Worm (Caenorhabditis elegans): Measurements from ENCODE around the gene ins-15.

ins-15 gene

ce11 chrII:6718221-6718620 is 26.3 kb downstream of the ins-15 start, which contains the start of gene tsp-10:
Gene tsp-10 (plus strand): TSS chrII:6718586.
- no peak for TF ChIP-seq F49E8.2 (tag; optimal IDR thresholded peaks at IDR 0.05; ENCODE audit: borderline replicate concordance)
- TF ChIP-seq php-3 (GFP tag; IDR thresholded peaks at IDR 0.05) = 0 out of 2 replicates have a peak, but pooled peaks have one; percentile 37
- peak; percentile 4 for TF ChIP-seq nhr-28 (tag; optimal IDR thresholded peaks at IDR 0.05)
- TF ChIP-seq dve-1 (tag; optimal IDR thresholded peaks at IDR 0.05; ENCODE audit: insufficient read depth) = peak; percentile 30
- no peak for TF ChIP-seq daf-16 (GFP tag; optimal IDR thresholded peaks at IDR 0.05)
- peak; percentile 65 for TF ChIP-seq daf-16 (tag; optimal IDR thresholded peaks at IDR 0.05)
- no peak for TF ChIP-seq pha-4 (GFP tag; IDR thresholded peaks at IDR 0.05)
- no peak for TF ChIP-seq pha-4 (tag; optimal IDR thresholded peaks at IDR 0.05)
- TF ChIP-seq tag-97 (GFP tag; IDR thresholded peaks at IDR 0.05) = no peak
- TF ChIP-seq madf-9 (GFP tag; conservative IDR thresholded peaks at IDR 0.05) = no peak

ce11 chrII:6716638-6717037 is 27.9 kb downstream of the ins-15 start, which contains the start of the genes T14B4.5 and T14B4.20:
Gene T14B4.5 (plus strand): TSS chrII:6716863.
Gene T14B4.20 (plus strand): TSS chrII:6716901.
- TF ChIP-seq pha-4 (GFP tag; IDR thresholded peaks at IDR 0.05) = no peak
- TF ChIP-seq pha-4 (tag; optimal IDR thresholded peaks at IDR 0.05) = no peak
- TF ChIP-seq nhr-6 (tag; optimal IDR thresholded peaks at IDR 0.05) = no peak
- TF ChIP-seq hmg-1.1 (GFP tag; IDR thresholded peaks at IDR 0.05) = no peak
- no peak for TF ChIP-seq egl-27 (tag; optimal IDR thresholded peaks at IDR 0.05)
- no peak for TF ChIP-seq T20F7.1 (GFP tag; optimal IDR thresholded peaks at IDR 0.05)
- TF ChIP-seq sdz-12 (GFP tag; optimal IDR thresholded peaks at IDR 0.05) = no peak
- no peak for TF ChIP-seq dve-1 (tag; optimal IDR thresholded peaks at IDR 0.05; ENCODE audit: insufficient read depth)
- no peak for TF ChIP-seq set-16 (GFP tag; IDR thresholded peaks at IDR 0.05)

ce11 chrII:6715853-6716252 is 28.7 kb downstream of the ins-15 start:
- TF ChIP-seq lin-15B (tag; optimal IDR thresholded peaks at IDR 0.05) (no peak), rbr-2 (tag; optimal IDR thresholded peaks at IDR 0.05) (no peak), ceh-44 (GFP tag; IDR thresholded peaks at IDR 0.05) (no peak), madf-9 (GFP tag; conservative IDR thresholded peaks at IDR 0.05) (no peak), fos-1 (tag; optimal IDR thresholded peaks at IDR 0.05) (no peak), nhr-237 (tag; optimal IDR thresholded peaks at IDR 0.05) (no peak), aha-1 (tag) (no peak), nhr-102 (tag; optimal IDR thresholded peaks at IDR 0.05) (no peak), ZK546.5 (tag; optimal IDR thresholded peaks at IDR 0.05) (no peak), nhr-28 (tag; optimal IDR thresholded peaks at IDR 0.05) (no peak)

- TF ChIP-seq nhr-28 (tag; optimal IDR thresholded peaks at IDR 0.05) (peak; percentile 13), egl-43 (GFP tag; IDR thresholded peaks at IDR 0.05) (no peak), hlh-30 (tag; optimal IDR thresholded peaks at IDR 0.05; ENCODE audit: insufficient read depth) (no peak), aha-1 (tag) (peak; percentile 42), unc-62 (GFP tag; optimal IDR thresholded peaks at IDR 0.05 in 1 of 2) (peak in 1 of 2 experiments; percentile 61), unc-62 (tag; optimal IDR thresholded peaks at IDR 0.05) (no peak), ceh-82 (tag; optimal IDR thresholded peaks at IDR 0.05) (no peak), daf-16 (GFP tag; optimal IDR thresholded peaks at IDR 0.05) (no peak), daf-16 (tag; optimal IDR thresholded peaks at IDR 0.05) (no peak), php-3 (GFP tag; IDR thresholded peaks at IDR 0.05) (no peak), Y105C5A.15 (GFP tag; IDR thresholded peaks at IDR 0.05) (no peak)
Observed at ce11 chrII:6713832-6714342, 30.7 kb downstream of the ins-15 start, which contains the start of gene dpy-2. Gene dpy-2 (plus strand): TSS chrII:6714292.

ce11 chrII:6713003-6713402 is 31.5 kb downstream of the ins-15 start:
- TF ChIP-seq aha-1 (tag) (peak; percentile 45), lin-29 (GFP tag; IDR thresholded peaks at IDR 0.05) (no peak)

All from whole organism, L4 larva.